Worm (Caenorhabditis elegans) whole organism, early embryonic: ENCODE measurements around the gene C25H3.17.
A peak's percentile ranks its signal among the peaks of the same experiment; 100 is the strongest.

Source experiments
- F13C5.2 ChIP-seq: sonication (generic microtip); optimal IDR thresholded peaks from 2 replicates; lab custom pipeline; 2017; ENCODE audit warnings: mild to moderate bottlenecking, missing genetic modification characterization, inconsistent platforms, missing compliant biosample characterization
- aly-1 ChIP-seq: sonication (generic microtip); optimal IDR thresholded peaks from 2 replicates; lab custom pipeline; 2016; ENCODE audit warnings: missing genetic modification characterization, missing compliant biosample characterization
- ama-1 ChIP-seq: fragments of 150-350 bp; optimal IDR thresholded peaks from 2 replicates; lab custom pipeline; 2014
- ceh-13 ChIP-seq: fragments of 200-800 bp; sonication (Bioruptor generic); optimal IDR thresholded peaks from 2 replicates; lab custom pipeline; 2018; ENCODE audit warnings: mild to moderate bottlenecking, missing genetic modification characterization, missing compliant biosample characterization
- ets-7 ChIP-seq: sonication (generic microtip); optimal IDR thresholded peaks from 2 replicates; lab custom pipeline; 2016; ENCODE audit warnings: missing genotype, missing genetic modification characterization, missing compliant biosample characterization
- hnd-1 ChIP-seq: sonication (generic microtip); optimal IDR thresholded peaks from 2 replicates; lab custom pipeline; 2016; ENCODE audit warnings: missing genetic modification characterization, missing compliant biosample characterization
- scrt-1 ChIP-seq: fragments of 200-800 bp; sonication (Bioruptor generic); IDR thresholded peaks from 2 replicates; pipeline ENCODE4 v1.3.6; 2022; ENCODE audit warnings: missing genetic modification characterization, missing compliant biosample characterization
- sea-1 ChIP-seq: fragments of 200-800 bp; sonication (Bioruptor generic); conservative IDR thresholded peaks from 2 replicates; pipeline ENCODE4 v1.3.6; 2022; ENCODE audit warnings: missing genetic modification characterization, missing compliant biosample characterization
- tbx-11 ChIP-seq: fragments of 200-800 bp; sonication (Bioruptor generic); IDR thresholded peaks from 2 replicates; pipeline ENCODE4 v1.3.6; 2022; ENCODE audit warnings: missing genetic modification characterization, missing compliant biosample characterization

ce11 chrII:5651426-5651825 lies 18.1 kb downstream of the C25H3.17 start:
- TF ChIP-seq aly-1 (tag; lab: Kevin White, UChicago) (peak; percentile 16), ama-1 (no peak), ceh-13 (GFP tag; lab: Kevin White, UChicago) (no peak), ets-7 (tag; lab: Kevin White, UChicago) (no peak), F13C5.2 (no peak), sea-1 (GFP tag; lab: Robert Waterston, UW) (no peak), hnd-1 (tag; lab: Kevin White, UChicago) (no peak), tbx-11 (GFP tag; lab: Robert Waterston, UW) (no peak), scrt-1 (GFP tag; lab: Robert Waterston, UW) (no peak)
